Fruit fly (Drosophila melanogaster) S2 (cell line): ENCODE measurements around the gene Plod.

ENCODE experiments used
- CG8478 ChIP-seq: fragments of >200 bp; optimal IDR thresholded peaks from 2 replicates; lab custom pipeline; 2018
- CTCF ChIP-seq, 2 experiments: fragments of >200 bp; optimal IDR thresholded peaks; 2 replicates each; lab custom pipeline; 2018

DNA sequence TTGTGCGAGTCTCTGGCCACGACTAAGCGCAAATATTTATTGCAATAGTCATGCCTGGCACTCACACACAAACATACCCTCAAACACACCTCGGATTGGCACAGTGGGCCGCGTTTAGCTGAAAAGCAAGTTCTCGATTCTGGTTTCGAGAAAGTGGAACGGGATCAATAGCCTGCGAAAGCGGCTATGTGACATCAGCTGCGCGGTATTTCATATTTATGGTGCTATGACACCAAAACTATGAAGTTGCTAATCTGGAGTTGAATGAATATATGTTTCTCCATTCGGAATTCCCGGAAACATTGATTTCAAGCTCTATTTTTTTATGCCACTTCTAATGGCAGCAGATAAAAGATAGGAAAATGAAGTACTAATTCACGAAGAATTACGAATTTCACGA, 12.1 kb upstream of the Plod start:
- TF ChIP-seq CG8478 (lab: Kevin White, UChicago) (no peak), CTCF (optimal IDR thresholded peaks at IDR 0.05; lab: Kevin White, UChicago) (no peak)
